Fruit fly (Drosophila melanogaster) whole organism: ENCODE results near the gene srp.

ENCODE experiments used
- CG8478 ChIP-seq: fragments of >200 bp; optimal IDR thresholded peaks from 2 replicates; lab custom pipeline; 2018; ENCODE audit warnings: inconsistent platforms
- Dll ChIP-seq: fragments of >200 bp; optimal IDR thresholded peaks from 2 replicates; lab custom pipeline; 2017
- EcR ChIP-seq, 2 experiments: fragments of >200 bp; optimal IDR thresholded peaks; 2 replicates each; lab custom pipeline; 2017; ENCODE audit warnings: missing biosample characterization in 2 of 2, missing genetic modification characterization in 2 of 2, missing genetic modification reagents in 2 of 2
- pan ChIP-seq: fragments of >200 bp; optimal IDR thresholded peaks from 2 replicates; lab custom pipeline; 2017
- psq ChIP-seq: fragments of >200 bp; optimal IDR thresholded peaks from 2 replicates; lab custom pipeline; 2017
- usp ChIP-seq: fragments of >200 bp; optimal IDR thresholded peaks from 2 replicates; lab custom pipeline; 2017; ENCODE audit warnings: missing biosample characterization, missing genetic modification characterization, mixed read lengths

srp gene

DNA sequence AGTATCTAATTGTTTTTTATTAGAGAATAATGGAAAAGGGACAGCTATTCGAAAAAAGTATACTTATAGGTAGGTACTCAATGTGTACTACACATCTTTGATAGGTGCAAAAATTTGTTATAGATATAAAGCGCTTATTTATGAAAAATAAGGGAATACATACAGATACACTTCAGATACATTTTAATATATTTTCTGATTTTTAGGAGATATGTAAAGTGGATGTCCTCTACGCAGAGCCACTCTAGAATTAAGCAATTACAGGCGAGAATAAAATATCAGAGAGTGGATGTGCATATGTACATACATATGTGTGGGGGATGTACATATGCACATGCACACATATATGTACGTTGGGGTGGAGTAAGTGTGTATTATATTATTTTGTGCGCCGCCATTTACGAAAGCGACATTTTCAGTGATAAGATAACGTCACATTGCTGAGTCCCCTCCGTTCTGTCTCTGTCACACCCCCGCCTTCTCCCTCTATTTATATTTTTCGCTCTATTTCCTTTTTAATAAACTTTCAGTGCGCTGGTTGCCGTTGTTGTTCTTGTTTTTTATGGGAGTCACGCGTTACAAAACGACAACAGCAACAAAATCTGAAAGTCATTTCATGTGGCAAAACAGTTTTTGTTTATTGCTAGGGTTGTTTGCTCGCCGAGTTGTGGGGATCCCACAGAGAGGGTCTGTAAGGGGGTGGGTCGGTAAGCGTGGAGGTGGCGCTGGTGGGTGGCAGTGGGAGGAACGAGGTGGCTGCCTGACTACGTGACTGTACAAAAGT is 18.9 kb downstream of the srp start:
- TF ChIP-seq usp (GFP tag; lab: Kevin White, UChicago), result no peak
- no peak for TF ChIP-seq CG8478
- no peak for TF ChIP-seq Dll (lab: Kevin White, UChicago)
- TF ChIP-seq EcR (GFP tag; optimal IDR thresholded peaks at IDR 0.05; lab: Kevin White, UChicago), result no peak
- no peak for TF ChIP-seq pan (lab: Kevin White, UChicago)
- TF ChIP-seq psq (lab: Kevin White, UChicago), result no peak

DNA sequence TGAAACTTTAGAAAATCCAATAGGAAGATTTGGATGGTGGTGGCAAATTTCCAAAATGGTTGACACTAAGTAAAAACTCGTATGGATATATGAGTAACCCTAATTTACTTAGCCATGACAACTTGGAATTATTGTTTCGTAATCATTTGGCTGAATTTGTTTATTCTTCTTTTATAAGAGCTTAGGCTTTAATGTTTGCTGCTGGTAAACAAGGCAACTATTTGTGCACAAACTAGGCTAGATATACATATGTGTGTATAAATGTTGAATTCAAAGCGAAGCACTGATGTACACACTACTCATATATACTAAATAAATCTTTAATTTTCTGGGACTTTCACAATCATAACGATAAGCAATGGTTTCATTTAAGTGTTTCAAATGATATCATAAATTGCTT is 20.0 kb downstream of the srp start:
- TF ChIP-seq CG8478 (no peak), Dll (lab: Kevin White, UChicago) (no peak), psq (lab: Kevin White, UChicago) (no peak), EcR (GFP tag; optimal IDR thresholded peaks at IDR 0.05; lab: Kevin White, UChicago) (no peak), usp (GFP tag; lab: Kevin White, UChicago) (no peak), pan (lab: Kevin White, UChicago) (no peak)

DNA sequence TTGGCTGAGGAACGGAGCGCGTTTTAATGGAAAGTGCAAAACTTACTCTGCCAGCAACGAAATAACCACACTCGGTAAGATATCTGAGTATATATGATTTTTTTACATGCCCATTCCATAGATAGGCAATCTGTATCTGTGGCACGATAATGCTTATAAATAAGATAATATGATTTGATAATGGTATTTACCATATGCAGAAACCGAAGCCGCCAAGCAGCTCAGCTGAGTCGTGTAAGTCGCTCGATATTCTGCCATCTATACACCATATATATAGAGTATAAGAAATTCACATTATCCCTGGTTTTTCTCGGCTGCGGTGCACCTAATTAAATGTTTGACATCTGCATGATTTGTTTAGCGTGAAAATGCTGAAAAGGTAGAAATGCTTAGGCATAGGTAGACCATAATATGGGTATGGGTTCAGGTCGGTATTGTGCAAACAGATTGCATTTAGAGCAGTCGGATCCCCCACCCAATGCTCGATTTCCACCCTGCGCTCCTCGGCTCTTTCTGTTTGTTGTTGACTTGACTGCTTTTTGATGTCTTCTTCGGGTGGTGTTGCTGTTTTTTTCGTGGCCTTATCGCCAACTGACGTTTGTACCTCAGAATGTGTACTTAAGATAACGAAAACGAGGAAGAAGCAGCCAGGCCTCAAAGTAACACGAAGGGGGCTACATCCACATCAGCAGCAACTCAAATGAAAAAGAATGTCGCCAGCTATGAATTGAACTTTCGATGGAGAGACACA is 21.0 kb downstream of the srp start:
- TF ChIP-seq pan (lab: Kevin White, UChicago), result no peak
- no peak for TF ChIP-seq psq (lab: Kevin White, UChicago)
- no peak for TF ChIP-seq CG8478
- no peak for TF ChIP-seq usp (GFP tag; lab: Kevin White, UChicago)
- no peak for TF ChIP-seq EcR (GFP tag; optimal IDR thresholded peaks at IDR 0.05; lab: Kevin White, UChicago)
- no peak for TF ChIP-seq Dll (lab: Kevin White, UChicago)

DNA sequence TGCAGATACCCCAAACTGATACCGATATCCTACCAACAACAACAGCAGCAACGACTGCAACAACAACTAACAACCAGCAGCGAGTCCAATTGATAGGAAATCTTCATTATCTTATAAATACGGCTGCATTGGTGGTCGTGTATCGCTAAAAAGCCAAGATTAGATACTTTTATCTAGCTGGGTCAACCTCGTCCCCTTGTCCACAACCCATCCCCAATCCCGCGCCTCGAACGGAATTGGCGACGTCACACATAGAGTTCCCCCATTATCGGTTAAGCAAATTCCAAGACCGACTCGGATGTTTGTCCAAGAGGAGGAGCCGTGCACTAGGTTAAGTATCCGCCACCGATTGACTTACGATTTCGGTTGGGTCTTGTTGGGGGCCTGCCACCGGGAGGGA is 22.3 kb downstream of the srp start:
- TF ChIP-seq psq (lab: Kevin White, UChicago), result no peak
- TF ChIP-seq pan (lab: Kevin White, UChicago), result no peak
- TF ChIP-seq usp (GFP tag; lab: Kevin White, UChicago), result no peak
- TF ChIP-seq CG8478, result no peak
- TF ChIP-seq Dll (lab: Kevin White, UChicago), result no peak
- TF ChIP-seq EcR (GFP tag; optimal IDR thresholded peaks at IDR 0.05; lab: Kevin White, UChicago), result no peak

DNA sequence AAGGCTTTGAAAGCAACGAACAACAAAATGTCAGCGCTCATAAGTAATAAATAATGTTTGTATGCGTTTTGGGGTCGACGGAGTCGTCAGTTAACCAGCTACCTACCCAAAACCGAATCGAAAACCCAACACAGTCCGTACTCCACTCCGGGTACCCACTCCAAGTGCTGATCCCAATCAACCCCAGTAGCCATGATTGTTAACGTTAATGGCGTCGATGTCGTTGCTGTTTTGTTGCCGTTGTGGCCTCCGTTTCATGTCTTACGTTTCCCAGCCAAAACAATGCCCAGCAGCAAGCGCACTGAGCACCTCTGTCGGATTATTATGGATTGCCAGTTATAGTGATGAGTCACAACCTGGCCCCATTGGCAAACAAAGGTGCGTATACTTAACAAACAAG is 23.1 kb downstream of the srp start, which contains the start of gene GATAe:
GATAe (plus strand) TSS at position 76 of the 400 bp plus-strand sequence.
- no peak for TF ChIP-seq psq (lab: Kevin White, UChicago)
- TF ChIP-seq pan (lab: Kevin White, UChicago), result no peak
- no peak for TF ChIP-seq usp (GFP tag; lab: Kevin White, UChicago)

DNA sequence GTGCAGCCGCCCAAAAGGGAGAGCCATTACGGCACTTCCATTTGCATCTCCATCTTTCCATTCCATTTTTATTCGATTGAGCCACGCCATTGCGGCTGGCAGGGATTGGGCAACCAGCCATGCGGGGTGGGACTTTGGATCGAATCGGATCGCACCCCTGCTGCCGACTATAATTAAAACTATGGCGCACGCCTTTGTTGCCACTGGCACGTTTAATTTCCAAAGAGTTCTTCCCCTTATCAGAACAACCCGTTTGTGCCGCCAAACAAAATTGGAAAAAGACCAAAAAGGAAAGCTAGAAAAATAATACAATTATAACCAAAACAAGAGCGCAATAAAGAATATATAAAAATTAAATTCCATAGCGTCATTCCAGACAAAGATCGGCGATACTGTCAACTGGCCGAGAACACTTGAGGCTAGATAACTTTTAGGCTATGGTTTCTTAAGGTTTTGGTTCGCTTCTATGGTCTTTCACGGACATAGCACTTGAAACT is 24.1 kb downstream of the srp start:
- no peak for TF ChIP-seq pan (lab: Kevin White, UChicago)
- no peak for TF ChIP-seq psq (lab: Kevin White, UChicago)
- TF ChIP-seq usp (GFP tag; lab: Kevin White, UChicago), result no peak
- TF ChIP-seq EcR (GFP tag; optimal IDR thresholded peaks at IDR 0.05; lab: Kevin White, UChicago), result no peak
- TF ChIP-seq Dll (lab: Kevin White, UChicago), result no peak
- no peak for TF ChIP-seq CG8478

DNA sequence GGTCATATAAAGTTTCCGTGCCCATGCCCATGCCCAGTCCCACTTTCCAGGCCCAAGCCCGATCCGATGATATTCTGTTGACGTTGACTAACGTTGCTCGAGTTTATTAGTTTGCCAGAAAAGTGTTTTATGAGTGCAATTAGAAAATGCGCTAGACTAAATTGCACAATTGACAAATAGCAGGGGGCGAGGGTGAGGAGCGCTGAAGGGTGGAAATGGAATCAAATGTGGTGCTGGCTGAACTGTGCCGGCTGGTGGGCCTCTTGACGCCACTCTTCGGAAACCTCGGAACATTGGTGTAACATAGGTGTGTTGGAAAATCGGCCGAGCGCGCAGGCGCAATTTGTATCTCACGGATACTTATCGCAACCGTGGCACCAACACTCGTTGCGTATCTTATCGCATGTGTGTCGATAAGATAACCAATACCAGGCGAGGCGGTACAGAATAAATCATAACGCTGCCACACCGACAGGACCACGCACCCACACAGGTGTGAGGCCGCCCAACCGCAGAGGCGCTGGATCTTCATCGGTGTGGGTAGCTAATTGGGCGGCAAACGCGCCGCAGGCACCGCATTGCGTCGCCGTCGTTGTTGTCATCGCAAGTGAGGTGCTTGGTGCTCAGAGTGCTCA is 25.9 kb downstream of the srp start:
- TF ChIP-seq usp (GFP tag; lab: Kevin White, UChicago) (no peak), psq (lab: Kevin White, UChicago) (no peak), Dll (lab: Kevin White, UChicago) (no peak), CG8478 (no peak), EcR (GFP tag; optimal IDR thresholded peaks at IDR 0.05; lab: Kevin White, UChicago) (no peak), pan (lab: Kevin White, UChicago) (no peak)

DNA sequence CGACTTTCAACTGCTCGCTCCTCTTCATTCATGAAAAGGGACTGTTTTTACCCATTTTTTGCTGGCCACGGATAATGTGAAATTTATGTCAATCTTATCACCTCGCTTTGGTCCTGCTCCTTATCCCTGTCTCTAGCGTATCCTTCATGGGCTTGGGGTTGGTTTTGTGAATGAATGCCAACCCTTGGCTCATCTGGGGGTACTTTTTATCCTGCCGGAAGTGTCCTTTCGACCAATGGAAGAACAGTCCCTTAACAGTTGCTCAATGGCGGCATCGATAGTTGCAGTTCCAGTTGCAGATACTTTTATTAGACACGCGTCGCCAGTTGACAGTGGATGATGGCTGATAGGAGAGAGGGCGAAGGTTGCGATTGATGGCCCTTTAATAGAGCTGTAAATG is 27.6 kb downstream of the srp start:
- TF ChIP-seq pan (lab: Kevin White, UChicago) (no peak), usp (GFP tag; lab: Kevin White, UChicago) (no peak), EcR (GFP tag; optimal IDR thresholded peaks at IDR 0.05; lab: Kevin White, UChicago) (no peak), Dll (lab: Kevin White, UChicago) (no peak), CG8478 (no peak), psq (lab: Kevin White, UChicago) (no peak)

DNA sequence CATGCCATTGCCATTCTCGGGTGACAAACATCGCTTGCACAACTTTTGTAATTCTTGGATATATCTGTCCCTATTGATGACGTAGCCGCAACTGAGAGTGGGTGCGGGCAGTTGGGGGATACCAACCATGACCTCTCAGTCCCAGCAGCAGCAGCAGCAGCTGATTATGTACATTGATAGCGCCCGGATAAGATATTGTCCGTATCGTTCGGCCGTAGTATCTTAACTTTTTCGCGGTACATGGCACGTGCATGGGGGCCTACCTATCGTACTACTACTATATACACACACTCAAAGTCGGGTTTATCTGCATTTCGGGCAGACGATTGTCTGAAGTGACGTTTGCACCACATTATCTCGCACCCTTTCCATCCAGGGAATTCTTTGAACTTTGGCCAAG is 28.6 kb downstream of the srp start:
- no peak for TF ChIP-seq EcR (GFP tag; optimal IDR thresholded peaks at IDR 0.05; lab: Kevin White, UChicago)
- TF ChIP-seq usp (GFP tag; lab: Kevin White, UChicago), result no peak
- TF ChIP-seq CG8478, result no peak
- no peak for TF ChIP-seq pan (lab: Kevin White, UChicago)
- TF ChIP-seq Dll (lab: Kevin White, UChicago), result no peak
- TF ChIP-seq psq (lab: Kevin White, UChicago), result no peak

DNA sequence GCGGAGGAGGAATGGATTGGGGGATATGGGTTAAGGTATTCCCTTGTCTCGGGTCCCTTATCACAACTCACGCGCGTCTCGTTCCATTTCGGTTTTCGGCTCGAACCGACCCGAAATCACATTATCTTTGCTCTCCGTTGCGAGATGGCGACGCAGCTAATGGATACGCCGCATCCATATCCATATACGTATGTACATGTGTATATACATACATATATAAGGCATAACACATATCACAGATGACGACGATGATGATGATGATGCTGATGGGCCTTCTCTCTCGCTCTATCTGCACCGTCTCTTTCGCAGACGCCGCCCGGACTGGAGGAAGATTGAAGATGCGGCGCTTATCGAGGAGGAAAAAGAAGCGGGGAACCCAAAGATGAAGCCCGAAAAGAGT is 36.1 kb downstream of the srp start:
- TF ChIP-seq psq (lab: Kevin White, UChicago) (no peak), EcR (GFP tag; optimal IDR thresholded peaks at IDR 0.05; lab: Kevin White, UChicago) (no peak), Dll (lab: Kevin White, UChicago) (no peak), CG8478 (no peak), pan (lab: Kevin White, UChicago) (no peak), usp (GFP tag; lab: Kevin White, UChicago) (no peak)

DNA sequence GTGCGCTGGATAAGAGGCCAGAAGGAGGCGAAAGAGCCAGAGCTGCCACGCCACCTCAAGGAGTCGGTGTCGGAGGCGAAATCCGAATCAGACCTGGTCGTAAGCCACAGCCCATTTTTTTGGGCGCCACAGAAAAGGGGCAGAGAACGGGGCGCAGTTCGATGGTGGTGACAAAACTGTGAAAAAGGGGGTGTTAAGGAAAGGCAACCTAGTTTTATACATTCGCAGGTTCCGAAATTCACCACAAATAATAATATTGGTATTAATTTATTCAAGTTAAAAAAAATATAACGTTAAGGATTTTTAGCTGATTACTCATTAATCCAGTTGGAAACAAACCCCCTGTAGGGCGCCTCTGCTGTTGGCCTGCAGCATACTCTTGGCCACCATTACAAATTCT is 37.7 kb downstream of the srp start:
- no peak for TF ChIP-seq EcR (GFP tag; optimal IDR thresholded peaks at IDR 0.05; lab: Kevin White, UChicago)
- no peak for TF ChIP-seq usp (GFP tag; lab: Kevin White, UChicago)
- TF ChIP-seq psq (lab: Kevin White, UChicago), result no peak
- TF ChIP-seq CG8478, result no peak
- TF ChIP-seq Dll (lab: Kevin White, UChicago), result no peak
- TF ChIP-seq pan (lab: Kevin White, UChicago), result no peak
